Worm (Caenorhabditis elegans) whole organism, early embryonic: ENCODE results near the gene dct-16.

Experiments used
- F13C5.2 ChIP-seq: sonication (generic microtip); optimal IDR thresholded peaks from 2 replicates; lab custom pipeline; 2017; ENCODE audit warnings: mild to moderate bottlenecking, missing genetic modification characterization, inconsistent platforms, missing compliant biosample characterization
- aly-1 ChIP-seq: sonication (generic microtip); optimal IDR thresholded peaks from 2 replicates; lab custom pipeline; 2016; ENCODE audit warnings: missing genetic modification characterization, missing compliant biosample characterization
- ama-1 ChIP-seq: fragments of 150-350 bp; optimal IDR thresholded peaks from 2 replicates; lab custom pipeline; 2014
- ceh-13 ChIP-seq: fragments of 200-800 bp; sonication (Bioruptor generic); optimal IDR thresholded peaks from 2 replicates; lab custom pipeline; 2018; ENCODE audit warnings: mild to moderate bottlenecking, missing genetic modification characterization, missing compliant biosample characterization
- ceh-36 ChIP-seq: sonication (generic microtip); optimal IDR thresholded peaks from 2 replicates; lab custom pipeline; 2016; ENCODE audit warnings: missing genetic modification characterization, inconsistent platforms, missing compliant biosample characterization
- flt-1 ChIP-seq: fragments of 200-800 bp; sonication (Bioruptor generic); IDR thresholded peaks from 2 replicates; pipeline ENCODE4 v1.3.6; 2022; ENCODE audit warnings: missing genetic modification characterization, missing compliant biosample characterization
- hmbx-1 ChIP-seq: sonication (generic microtip); optimal IDR thresholded peaks from 2 replicates; lab custom pipeline; 2016; ENCODE audit warnings: mild to moderate bottlenecking, missing genetic modification characterization, missing compliant biosample characterization
- hnd-1 ChIP-seq: sonication (generic microtip); optimal IDR thresholded peaks from 2 replicates; lab custom pipeline; 2016; ENCODE audit warnings: missing genetic modification characterization, missing compliant biosample characterization
- pes-1 ChIP-seq: fragments of 200-800 bp; sonication (Bioruptor generic); IDR thresholded peaks from 2 replicates; pipeline ENCODE4 v1.3.6; 2022; ENCODE audit warnings: missing genetic modification reagents, missing genetic modification characterization, missing compliant biosample characterization
- scrt-1 ChIP-seq: fragments of 200-800 bp; sonication (Bioruptor generic); IDR thresholded peaks from 2 replicates; pipeline ENCODE4 v1.3.6; 2022; ENCODE audit warnings: missing genetic modification characterization, missing compliant biosample characterization
- sea-1 ChIP-seq: fragments of 200-800 bp; sonication (Bioruptor generic); conservative IDR thresholded peaks from 2 replicates; pipeline ENCODE4 v1.3.6; 2022; ENCODE audit warnings: missing genetic modification characterization, missing compliant biosample characterization
- tbx-11 ChIP-seq: fragments of 200-800 bp; sonication (Bioruptor generic); IDR thresholded peaks from 2 replicates; pipeline ENCODE4 v1.3.6; 2022; ENCODE audit warnings: missing genetic modification characterization, missing compliant biosample characterization
- tbx-37 ChIP-seq: fragments of 200-800 bp; sonication (Bioruptor generic); conservative IDR thresholded peaks from 2 replicates; pipeline ENCODE4 v1.3.6; 2022; ENCODE audit warnings: missing genetic modification reagents, missing genetic modification characterization, missing compliant biosample characterization
- tra-4 ChIP-seq: sonication (generic microtip); optimal IDR thresholded peaks from 2 replicates; lab custom pipeline; 2017; ENCODE audit warnings: missing genetic modification characterization, missing compliant biosample characterization

- TF ChIP-seq aly-1 (tag; lab: Kevin White, UChicago) (no peak), pes-1 (GFP tag; lab: Robert Waterston, UW) (no peak), hmbx-1 (no peak), sea-1 (GFP tag; lab: Robert Waterston, UW) (no peak), ama-1 (lab: Kevin White, UChicago) (no peak), tra-4 (tag; lab: Kevin White, UChicago) (no peak), ceh-36 (tag; lab: Kevin White, UChicago) (no peak), tbx-11 (GFP tag; lab: Robert Waterston, UW) (no peak), flt-1 (GFP tag; lab: Robert Waterston, UW) (no peak), scrt-1 (no peak), tbx-37 (GFP tag; lab: Robert Waterston, UW) (no peak), hnd-1 (tag; lab: Kevin White, UChicago) (no peak), F13C5.2 (no peak), ceh-13 (no peak)
Measured at ce11 chrV:20460808-20461207, 38.0 kb downstream of the dct-16 start, which contains the start of gene B0250.18.
